Fruit fly (Drosophila melanogaster) whole organism, embryonic: ENCODE results near the gene CG14650.

Experiments
- Ada2b ChIP-seq: fragments of 200-800 bp; sonication (Bioruptor generic); IDR thresholded peaks from 2 replicates; pipeline ENCODE4 v1.3.6; 2022; ENCODE audit warnings: missing biosample characterization, missing genetic modification characterization
- Asciz ChIP-seq: fragments of 200-800 bp; sonication (Bioruptor generic); optimal IDR thresholded peaks from 2 replicates; lab custom pipeline; 2017; ENCODE audit warnings: missing biosample characterization, mild to moderate bottlenecking, missing genetic modification characterization, missing genetic modification reagents
- C15 ChIP-seq: fragments of 200-800 bp; sonication (Bioruptor generic); IDR thresholded peaks from 3 replicates; pipeline ENCODE4 v1.3.6; 2022; ENCODE audit warnings: missing biosample characterization, missing genetic modification characterization
- CG10147 ChIP-seq: fragments of 200-800 bp; sonication (Bioruptor generic); optimal IDR thresholded peaks from 2 replicates; lab custom pipeline; 2019; ENCODE audit warnings: missing biosample characterization, mild to moderate bottlenecking, missing genetic modification characterization, moderate library complexity
- CG10431 ChIP-seq: fragments of 200-800 bp; sonication (Bioruptor generic); optimal IDR thresholded peaks from 3 replicates; lab custom pipeline; 2018; ENCODE audit warnings: missing biosample characterization, mild to moderate bottlenecking, missing genetic modification characterization
- CG11085 ChIP-seq: fragments of 200-800 bp; sonication (Bioruptor generic); IDR thresholded peaks from 2 replicates; pipeline ENCODE4 v1.3.6; 2022; ENCODE audit warnings: missing biosample characterization, missing genetic modification characterization
- CG11560 ChIP-seq: fragments of 200-800 bp; sonication (Bioruptor generic); IDR thresholded peaks from 3 replicates; pipeline ENCODE4 v1.3.6; 2022; ENCODE audit warnings: missing biosample characterization, missing genetic modification characterization
- CG11695 ChIP-seq: fragments of 200-800 bp; sonication (Bioruptor generic); IDR thresholded peaks from 3 replicates; pipeline ENCODE4 v1.3.6; 2022; ENCODE audit warnings: missing biosample characterization, missing genetic modification characterization
- CG11723 ChIP-seq: fragments of 200-800 bp; sonication (Bioruptor generic); optimal IDR thresholded peaks from 2 replicates; lab custom pipeline; 2017; ENCODE audit warnings: missing biosample characterization, mild to moderate bottlenecking, missing genetic modification characterization
- CG12219 ChIP-seq: fragments of 200-800 bp; sonication (Bioruptor generic); optimal IDR thresholded peaks from 3 replicates; lab custom pipeline; 2018; ENCODE audit warnings: missing biosample characterization, mild to moderate bottlenecking, missing genetic modification characterization
- CG12299 ChIP-seq: fragments of 200-800 bp; sonication (Bioruptor generic); optimal IDR thresholded peaks from 2 replicates; lab custom pipeline; 2018; ENCODE audit warnings: missing biosample characterization, mild to moderate bottlenecking, missing genetic modification characterization
- CG1233 ChIP-seq: fragments of 200-800 bp; sonication (Bioruptor generic); optimal IDR thresholded peaks from 4 replicates; lab custom pipeline; 2018; ENCODE audit warnings: missing biosample characterization, mild to moderate bottlenecking, missing genetic modification characterization
- CG13424 ChIP-seq: fragments of 200-800 bp; sonication (Bioruptor generic); optimal IDR thresholded peaks from 2 replicates; lab custom pipeline; 2019; ENCODE audit warnings: missing biosample characterization, mild to moderate bottlenecking, missing genetic modification characterization, moderate library complexity
- CG14965 ChIP-seq: fragments of 200-800 bp; sonication (Bioruptor generic); optimal IDR thresholded peaks from 2 replicates; lab custom pipeline; 2016; ENCODE audit warnings: missing biosample characterization, missing genetic modification characterization, borderline replicate concordance
- CG2678 ChIP-seq: fragments of 200-800 bp; sonication (Bioruptor generic); optimal IDR thresholded peaks from 3 replicates; lab custom pipeline; 2019; ENCODE audit warnings: missing biosample characterization, mild to moderate bottlenecking, missing genetic modification characterization, moderate library complexity
- CG31441 ChIP-seq: fragments of 200-800 bp; sonication (Bioruptor generic); IDR thresholded peaks from 2 replicates; pipeline ENCODE4 v1.3.6; 2022; ENCODE audit warnings: missing biosample characterization, missing genetic modification characterization
- CG3281 ChIP-seq: fragments of 200-800 bp; sonication (Bioruptor generic); optimal IDR thresholded peaks from 3 replicates; lab custom pipeline; 2017; ENCODE audit warnings: missing biosample characterization, mild to moderate bottlenecking, missing genetic modification characterization
- CG33213 ChIP-seq: fragments of 200-800 bp; sonication (Bioruptor generic); optimal IDR thresholded peaks from 3 replicates; lab custom pipeline; 2016; ENCODE audit warnings: missing biosample characterization, missing genetic modification characterization
- CG8765 ChIP-seq: fragments of 200-800 bp; sonication (Bioruptor generic); IDR thresholded peaks from 2 replicates; pipeline ENCODE4 v1.3.6; 2022; ENCODE audit warnings: missing biosample characterization, missing genetic modification characterization
- CG9727 ChIP-seq: fragments of 200-800 bp; sonication (Bioruptor generic); optimal IDR thresholded peaks from 3 replicates; lab custom pipeline; 2017; ENCODE audit warnings: missing biosample characterization, mild to moderate bottlenecking, missing genetic modification characterization
- CoRest ChIP-seq: fragments of 200-800 bp; sonication (Bioruptor generic); optimal IDR thresholded peaks from 3 replicates; lab custom pipeline; 2018; ENCODE audit warnings: missing biosample characterization, mild to moderate bottlenecking, missing genetic modification characterization, moderate library complexity
- D19A ChIP-seq: fragments of 200-800 bp; optimal IDR thresholded peaks from 3 replicates; lab custom pipeline; 2019; ENCODE audit warnings: missing biosample characterization, mild to moderate bottlenecking, missing genetic modification characterization, moderate library complexity
- Gsc ChIP-seq: fragments of 200-800 bp; sonication (Bioruptor generic); IDR thresholded peaks from 2 replicates; pipeline ENCODE4 v1.3.6; 2022; ENCODE audit warnings: missing biosample characterization, missing genetic modification characterization
- HHEX ChIP-seq: fragments of 200-800 bp; sonication (Bioruptor generic); optimal IDR thresholded peaks from 3 replicates; lab custom pipeline; 2017; ENCODE audit warnings: missing biosample characterization, mild to moderate bottlenecking, missing genetic modification characterization, missing genetic modification reagents
- Hey ChIP-seq: fragments of 200-800 bp; sonication (Bioruptor generic); optimal IDR thresholded peaks from 3 replicates; lab custom pipeline; 2018; ENCODE audit warnings: missing biosample characterization, mild to moderate bottlenecking, missing genetic modification characterization
- Hr51 ChIP-seq, 2 experiments: fragments of 200-800 bp; sonication (Bioruptor generic); optimal IDR thresholded peaks; 2 replicates in 1 of 2; 3 replicates in 1 of 2; lab custom pipeline; 2016 to 2018; ENCODE audit warnings: missing biosample characterization in 2 of 2, missing genetic modification characterization in 2 of 2, mild to moderate bottlenecking in 1 of 2, moderate library complexity in 1 of 2
- Kr ChIP-seq: fragments of 200-800 bp; sonication (Bioruptor generic); optimal IDR thresholded peaks from 2 replicates; lab custom pipeline; 2017; ENCODE audit warnings: missing biosample characterization, mild to moderate bottlenecking, missing genetic modification characterization
- Lhr ChIP-seq: fragments of 200-800 bp; sonication (Bioruptor generic); optimal IDR thresholded peaks from 3 replicates; lab custom pipeline; 2017; ENCODE audit warnings: mild to moderate bottlenecking, missing biosample characterization, missing genetic modification reagents, missing genetic modification characterization
- NC2α ChIP-seq: fragments of 200-800 bp; sonication (Bioruptor generic); optimal IDR thresholded peaks from 2 replicates; lab custom pipeline; 2016; ENCODE audit warnings: missing biosample characterization, missing genetic modification characterization
- Neu2 ChIP-seq: fragments of 200-800 bp; sonication (Bioruptor generic); optimal IDR thresholded peaks from 3 replicates; lab custom pipeline; 2016; ENCODE audit warnings: missing biosample characterization, missing genetic modification characterization, borderline replicate concordance
- PHDP ChIP-seq: fragments of 200-800 bp; sonication (Bioruptor generic); optimal IDR thresholded peaks from 3 replicates; lab custom pipeline; 2018; ENCODE audit warnings: missing biosample characterization, mild to moderate bottlenecking, missing genetic modification characterization, moderate library complexity
- Scr ChIP-seq: fragments of 200-800 bp; sonication (Bioruptor generic); IDR thresholded peaks from 2 replicates; pipeline ENCODE4 v1.3.6; 2022; ENCODE audit warnings: missing biosample characterization, missing genetic modification characterization; ENCODE audit not compliant: partially characterized antibody
- Sry-δ ChIP-seq: fragments of 200-800 bp; sonication (Bioruptor generic); optimal IDR thresholded peaks from 2 replicates; lab custom pipeline; 2016; ENCODE audit warnings: missing biosample characterization, missing genetic modification characterization
- TFAM ChIP-seq: fragments of 200-800 bp; sonication (Bioruptor generic); optimal IDR thresholded peaks from 2 replicates; lab custom pipeline; 2017; ENCODE audit warnings: missing biosample characterization, missing genetic modification characterization, inconsistent platforms
- Usf ChIP-seq: fragments of 200-800 bp; sonication (Bioruptor generic); optimal IDR thresholded peaks from 2 replicates; lab custom pipeline; 2017; ENCODE audit warnings: missing genotype, missing biosample characterization, missing genetic modification characterization
- ase ChIP-seq: fragments of 200-800 bp; sonication (Bioruptor generic); IDR thresholded peaks from 3 replicates; pipeline ENCODE4 v1.3.6; 2022; ENCODE audit warnings: missing biosample characterization, missing genetic modification characterization
- bowl ChIP-seq: fragments of 200-800 bp; sonication (Bioruptor generic); IDR thresholded peaks from 2 replicates; pipeline ENCODE4 v1.3.6; 2022; ENCODE audit warnings: missing biosample characterization, missing genetic modification characterization
- cas ChIP-seq: fragments of 200-800 bp; sonication (Bioruptor generic); IDR thresholded peaks from 2 replicates; pipeline ENCODE4 v1.3.6; 2022; ENCODE audit warnings: missing biosample characterization, missing genetic modification characterization
- disco-r ChIP-seq: fragments of 200-800 bp; sonication (Bioruptor generic); optimal IDR thresholded peaks from 2 replicates; lab custom pipeline; 2016; ENCODE audit warnings: missing biosample characterization, missing genetic modification characterization
- dmrt99B ChIP-seq: fragments of 200-800 bp; sonication (Bioruptor generic); optimal IDR thresholded peaks from 2 replicates; lab custom pipeline; 2018; ENCODE audit warnings: missing biosample characterization, mild to moderate bottlenecking, missing genetic modification characterization, moderate library complexity
- dysf ChIP-seq: fragments of 200-800 bp; sonication (Bioruptor generic); IDR thresholded peaks from 3 replicates; pipeline ENCODE4 v1.3.6; 2022; ENCODE audit warnings: missing biosample characterization, missing genetic modification characterization
- fd3F ChIP-seq: fragments of 200-800 bp; sonication (Bioruptor generic); optimal IDR thresholded peaks from 2 replicates; lab custom pipeline; 2018; ENCODE audit warnings: missing biosample characterization, mild to moderate bottlenecking, missing genetic modification characterization, moderate library complexity
- grn ChIP-seq: fragments of 200-800 bp; sonication (Bioruptor generic); optimal IDR thresholded peaks from 3 replicates; lab custom pipeline; 2017; ENCODE audit warnings: missing biosample characterization, missing genetic modification characterization
- hbn ChIP-seq: fragments of 200-800 bp; sonication (Bioruptor generic); IDR thresholded peaks from 2 replicates; pipeline ENCODE4 v1.3.6; 2022; ENCODE audit warnings: missing biosample characterization, missing genetic modification characterization; ENCODE audit not compliant: partially characterized antibody
- ind ChIP-seq: fragments of 200-800 bp; sonication (Bioruptor generic); optimal IDR thresholded peaks from 3 replicates; lab custom pipeline; 2016; ENCODE audit warnings: missing biosample characterization, missing genetic modification characterization
- lmd ChIP-seq: fragments of 200-800 bp; sonication (Bioruptor generic); IDR thresholded peaks from 2 replicates; pipeline ENCODE4 v1.3.6; 2022; ENCODE audit warnings: missing biosample characterization, missing genetic modification characterization
- pros ChIP-seq: fragments of 200-800 bp; sonication (Bioruptor generic); optimal IDR thresholded peaks from 3 replicates; lab custom pipeline; 2019; ENCODE audit warnings: missing biosample characterization, mild to moderate bottlenecking, missing genetic modification characterization, moderate library complexity
- slbo ChIP-seq: fragments of 200-800 bp; sonication (Bioruptor generic); IDR thresholded peaks from 2 replicates; pipeline ENCODE4 v1.3.6; 2022; ENCODE audit warnings: missing biosample characterization, missing genetic modification characterization
- sob ChIP-seq: fragments of 200-800 bp; sonication (Bioruptor generic); IDR thresholded peaks from 2 replicates; pipeline ENCODE4 v1.3.6; 2022; ENCODE audit warnings: missing biosample characterization, missing genetic modification characterization
- tx ChIP-seq: fragments of 200-800 bp; sonication (Bioruptor generic); optimal IDR thresholded peaks from 2 replicates; lab custom pipeline; 2016; ENCODE audit warnings: missing biosample characterization, missing genetic modification characterization

CG14650 gene

dm6 chr3R:4397403-4398079, 39.6 kb upstream of the CG14650 start, which contains the start of gene CG9855 (continued):
- TF ChIP-seq Hey (tag; lab: Kevin White, UChicago) (no peak), Ada2b (GFP tag; lab: Robert Waterston, UW) (no peak), disco-r (no peak), CG13424 (no peak), CG14965 (GFP tag; lab: Kevin White, UChicago) (no peak), dysf (GFP tag; lab: Robert Waterston, UW) (no peak), CG10147 (GFP tag; lab: Kevin White, UChicago) (no peak), CG1233 (GFP tag; lab: Kevin White, UChicago) (no peak), pros (no peak), C15 (GFP tag; lab: Robert Waterston, UW) (no peak), Scr (GFP tag; lab: Robert Waterston, UW) (no peak; the same call in 1 of the 2 replicates), ase (GFP tag; lab: Robert Waterston, UW) (0 out of 3 replicates have a peak, but pooled peaks have one; percentile 5), fd3F (GFP tag; lab: Kevin White, UChicago) (no peak), Gsc (GFP tag; lab: Robert Waterston, UW) (no peak), CG2678 (tag; lab: Kevin White, UChicago) (no peak), sob (GFP tag; lab: Robert Waterston, UW) (no peak), CG11723 (no peak), CG9727 (GFP tag; lab: Kevin White, UChicago) (no peak), Sry-δ (peak; percentile 40), CG10431 (GFP tag; lab: Kevin White, UChicago) (peak; percentile 11), cas (GFP tag; lab: Robert Waterston, UW) (no peak), Usf (GFP tag; lab: Kevin White, UChicago) (no peak), Neu2 (GFP tag; lab: Kevin White, UChicago) (no peak), ind (GFP tag; lab: Kevin White, UChicago) (no peak), CG33213 (GFP tag; lab: Kevin White, UChicago) (peak; percentile 83), NC2α (GFP tag; lab: Kevin White, UChicago) (no peak), slbo (no peak), CG12299 (tag; lab: Kevin White, UChicago) (no peak), Asciz (GFP tag; lab: Kevin White, UChicago) (no peak), CoRest (tag; lab: Kevin White, UChicago) (peak; percentile 23), CG31441 (GFP tag; lab: Robert Waterston, UW) (no peak), Lhr (peak; percentile 58), D19A (no peak), grn (GFP tag; lab: Kevin White, UChicago) (no peak), tx (GFP tag; lab: Kevin White, UChicago) (no peak), CG11695 (GFP tag; lab: Robert Waterston, UW) (no peak), CG11085 (GFP tag; lab: Robert Waterston, UW) (no peak), PHDP (tag; lab: Kevin White, UChicago) (no peak), lmd (no peak), HHEX (GFP tag; lab: Kevin White, UChicago) (no peak), CG3281 (no peak), Hr51 (GFP tag; optimal IDR thresholded peaks at IDR 0.05; lab: Kevin White, UChicago) (no peak), Kr (GFP tag; lab: Kevin White, UChicago) (no peak), dmrt99B (tag; lab: Kevin White, UChicago) (no peak), hbn (GFP tag; lab: Robert Waterston, UW) (peak; percentile 37; the same call in 1 of the 2 replicates), CG12219 (GFP tag; lab: Kevin White, UChicago) (no peak), bowl (GFP tag; lab: Robert Waterston, UW) (no peak), TFAM (no peak), CG11560 (tag; lab: Robert Waterston, UW) (no peak), CG8765 (GFP tag; lab: Robert Waterston, UW) (no peak)
